Worm (Caenorhabditis elegans) whole organism, L1 larva: ENCODE measurements around the gene fbxa-137.
"Not testable (repeated sequence)": the region's sequence is repeated elsewhere in the genome, so short reads cannot be mapped to it uniquely, and the experiment has no call there.

Source experiments
- ces-1 ChIP-seq: fragments of 150-350 bp; optimal IDR thresholded peaks from 2 replicates; lab custom pipeline; 2014; ENCODE audit warnings: missing biosample characterization, missing genetic modification reagents, missing genetic modification characterization
- hlh-17 ChIP-seq: fragments of 200-800 bp; sonication (Bioruptor generic); optimal IDR thresholded peaks from 2 replicates; lab custom pipeline; 2018; ENCODE audit warnings: missing genetic modification characterization, mild to moderate bottlenecking, missing compliant biosample characterization, moderate library complexity, borderline replicate concordance
- lsy-2 ChIP-seq, 2 experiments: fragments of 150-350 bp; optimal IDR thresholded peaks; 2 replicates each; lab custom pipeline; 2014; ENCODE audit warnings: missing biosample characterization in 2 of 2, missing genetic modification characterization in 2 of 2
- nhr-11 ChIP-seq: fragments of 150-350 bp; optimal IDR thresholded peaks from 2 replicates; lab custom pipeline; 2014; ENCODE audit warnings: missing biosample characterization, missing genetic modification characterization
- snpc-4 ChIP-seq: fragments of 150-350 bp; optimal IDR thresholded peaks from 2 replicates; lab custom pipeline; 2014; ENCODE audit warnings: missing biosample characterization, missing genetic modification characterization
- ztf-11 ChIP-seq, 2 experiments: sonication (generic microtip); optimal IDR thresholded peaks; 2 replicates each; lab custom pipeline; 2016 to 2017; ENCODE audit warnings: missing genetic modification characterization in 2 of 2, missing biosample characterization in 1 of 2, missing compliant biosample characterization in 1 of 2

DNA sequence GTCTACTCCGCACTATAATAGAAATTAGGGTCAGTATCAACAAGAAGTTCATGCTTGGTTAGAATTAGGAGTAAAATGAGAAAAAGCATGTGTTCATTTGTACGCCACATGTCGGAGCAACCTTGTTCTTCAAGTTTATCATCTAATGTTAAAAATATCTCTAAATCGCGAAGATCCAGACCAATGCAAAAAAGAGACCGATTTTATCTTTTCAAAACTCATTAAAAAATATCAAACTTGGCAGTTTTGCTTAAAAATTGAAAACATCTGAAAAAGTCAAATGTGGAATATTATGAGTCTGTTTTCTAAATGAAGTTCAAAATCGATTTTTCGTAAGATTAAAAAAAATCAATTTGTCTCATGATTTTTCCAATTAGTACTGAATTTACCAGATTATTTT is 42.4 kb downstream of the fbxa-137 start, which contains the start of gene Y19D10B.6:
- not testable (repeated sequence) for TF ChIP-seq ztf-11 (tag; optimal IDR thresholded peaks at IDR 0.05; lab: Kevin White, UChicago); ces-1 (GFP tag; lab: Kevin White, UChicago); hlh-17 (GFP tag; lab: Kevin White, UChicago); snpc-4; lsy-2 (tag; optimal IDR thresholded peaks at IDR 0.05; lab: Kevin White, UChicago); nhr-11
